Fruit fly (Drosophila melanogaster): Measurements from ENCODE around the gene CG5276.
A peak's percentile ranks its signal among the peaks of the same experiment; 100 is the strongest.

The CG5276 gene

dm6 chr3R:11421643-11422122, 9.9 kb upstream of the CG5276 start, which contains the start of the genes ninaG and Sptz (continued):
- TF ChIP-seq Trl (optimal IDR thresholded peaks at IDR 0.05): no peak
- TF ChIP-seq Trl (GFP tag; optimal IDR thresholded peaks at IDR 0.05): peak; percentile 96
- peak; percentile 97 for TF ChIP-seq sob (GFP tag; IDR thresholded peaks at IDR 0.05)
- TF ChIP-seq CG18476 (GFP tag; optimal IDR thresholded peaks at IDR 0.05): peak; percentile 93
- TF ChIP-seq zfh2 (GFP tag; optimal IDR thresholded peaks at IDR 0.05): peak; percentile 97
- peak; percentile 83 for TF ChIP-seq CG43689 (GFP tag; IDR thresholded peaks at IDR 0.05)
- peak; percentile 94 for TF ChIP-seq Abd-B (GFP tag; optimal IDR thresholded peaks at IDR 0.05)
- peak; percentile 79 for TF ChIP-seq sima (GFP tag; optimal IDR thresholded peaks at IDR 0.05)
- TF ChIP-seq HLH3B (GFP tag; IDR thresholded peaks at IDR 0.05): peak; percentile 95
- TF ChIP-seq CG11398 (GFP tag; optimal IDR thresholded peaks at IDR 0.05): peak; percentile 83
- peak; percentile 66 for TF ChIP-seq CG6254 (GFP tag; optimal IDR thresholded peaks at IDR 0.05)
- peak; percentile 95 for TF ChIP-seq CG1647 (GFP tag; optimal IDR thresholded peaks at IDR 0.05)
- TF ChIP-seq Hr78 (GFP tag; optimal IDR thresholded peaks at IDR 0.05): no peak
- TF ChIP-seq corto (GFP tag; optimal IDR thresholded peaks at IDR 0.05): no peak
- peak; percentile 86 for TF ChIP-seq CG1603 (tag; optimal IDR thresholded peaks at IDR 0.05)
- TF ChIP-seq CG16815 (GFP tag; optimal IDR thresholded peaks at IDR 0.05): peak; percentile 91
- TF ChIP-seq CG12769 (tag; optimal IDR thresholded peaks at IDR 0.05): no peak
- TF ChIP-seq CHES-1-like (GFP tag; optimal IDR thresholded peaks at IDR 0.05): peak; percentile 93
- peak; percentile 88 for TF ChIP-seq CG7556 (GFP tag; optimal IDR thresholded peaks at IDR 0.05)
- peak; percentile 74 for TF ChIP-seq BtbVII (GFP tag; optimal IDR thresholded peaks at IDR 0.05)
- peak; percentile 81 for TF ChIP-seq Gsc (GFP tag; IDR thresholded peaks at IDR 0.05)
- TF ChIP-seq pan (optimal IDR thresholded peaks at IDR 0.05): no peak
- peak in 1 of 2 experiments; percentile 95 for TF ChIP-seq pan (GFP tag; optimal IDR thresholded peaks at IDR 0.05 in 1 of 2, IDR thresholded peaks at IDR 0.05 in 1 of 2)
- no peak for TF ChIP-seq hth (optimal IDR thresholded peaks at IDR 0.05)
- TF ChIP-seq Sry-δ (GFP tag; optimal IDR thresholded peaks at IDR 0.05): peak; percentile 91
- peak; percentile 95 for TF ChIP-seq HmgZ (tag; optimal IDR thresholded peaks at IDR 0.05)
- peak; percentile 97 for TF ChIP-seq chn (GFP tag; optimal IDR thresholded peaks at IDR 0.05)
- TF ChIP-seq sna (GFP tag; IDR thresholded peaks at IDR 0.05; ENCODE audit: partially characterized antibody): peak; percentile 44; the same call in 1 of the 2 replicates
- peak; percentile 96 for TF ChIP-seq Chrac-16 (GFP tag; optimal IDR thresholded peaks at IDR 0.05)
- TF ChIP-seq CG10654 (GFP tag; optimal IDR thresholded peaks at IDR 0.05): peak; percentile 95
- peak; percentile 93 for TF ChIP-seq E2f2 (GFP tag; IDR thresholded peaks at IDR 0.05)
- TF ChIP-seq CG4328 (GFP tag; optimal IDR thresholded peaks at IDR 0.05): peak; percentile 64
- TF ChIP-seq sisA (GFP tag; IDR thresholded peaks at IDR 0.05): peak; percentile 96
- TF ChIP-seq Hmx (GFP tag; optimal IDR thresholded peaks at IDR 0.05): peak; percentile 87
- peak; percentile 84 for TF ChIP-seq CG1792 (GFP tag; optimal IDR thresholded peaks at IDR 0.05)
- 0 out of 3 replicates have a peak, but pooled peaks have one; percentile 33 for TF ChIP-seq CG14860 (GFP tag; IDR thresholded peaks at IDR 0.05; ENCODE audit: partially characterized antibody)
- peak; percentile 91 for TF ChIP-seq CG17829 (tag; optimal IDR thresholded peaks at IDR 0.05)
- peak; percentile 89 for TF ChIP-seq CG5245 (GFP tag; optimal IDR thresholded peaks at IDR 0.05)
- no peak for TF ChIP-seq CG7963 (GFP tag; IDR thresholded peaks at IDR 0.05; ENCODE audit: partially characterized antibody)
- peak; percentile 85 for TF ChIP-seq CG8388 (GFP tag; optimal IDR thresholded peaks at IDR 0.05)
- TF ChIP-seq Stat92E (GFP tag; optimal IDR thresholded peaks at IDR 0.05): no peak
- TF ChIP-seq CG2120 (GFP tag; optimal IDR thresholded peaks at IDR 0.05): peak; percentile 97
- peak; percentile 78 for TF ChIP-seq CG10565 (GFP tag; optimal IDR thresholded peaks at IDR 0.05)
- no peak for TF ChIP-seq exex (tag; optimal IDR thresholded peaks at IDR 0.05)
- TF ChIP-seq Hr39 (optimal IDR thresholded peaks at IDR 0.05): no peak
- peak; percentile 85 for TF ChIP-seq Lhr (GFP tag; optimal IDR thresholded peaks at IDR 0.05)
- peak; percentile 83 for TF ChIP-seq wdn (GFP tag; IDR thresholded peaks at IDR 0.05)
- TF ChIP-seq Bdp1 (GFP tag; optimal IDR thresholded peaks at IDR 0.05): peak; percentile 87
- TF ChIP-seq CG12236 (GFP tag; optimal IDR thresholded peaks at IDR 0.05): peak; percentile 68
- peak; percentile 91 for TF ChIP-seq Six4 (GFP tag; optimal IDR thresholded peaks at IDR 0.05)
- TF ChIP-seq CG10431 (GFP tag; optimal IDR thresholded peaks at IDR 0.05): no peak

All from whole organism, embryonic.